Worm (Caenorhabditis elegans) whole organism, late embryonic: Measurements from ENCODE around the gene C03B1.13.

ENCODE experiments used
- C38D4.7 ChIP-seq: fragments of 200-800 bp; sonication (Bioruptor generic); optimal IDR thresholded peaks from 2 replicates; lab custom pipeline; 2018; ENCODE audit warnings: mild to moderate bottlenecking, missing genetic modification characterization, moderate library complexity, missing compliant biosample characterization
- K02D7.2 ChIP-seq: sonication (generic microtip); optimal IDR thresholded peaks from 2 replicates; lab custom pipeline; 2017; ENCODE audit warnings: mild to moderate bottlenecking, missing genetic modification characterization, missing compliant biosample characterization
- K09A11.1 ChIP-seq: sonication (generic microtip); optimal IDR thresholded peaks from 2 replicates; lab custom pipeline; 2017; ENCODE audit warnings: antibody characterized with exemption, mild to moderate bottlenecking, missing genetic modification characterization, missing compliant biosample characterization; ENCODE audit not compliant: insufficient read depth
- T23F11.4 ChIP-seq: fragments of 200-800 bp; sonication (Bioruptor generic); optimal IDR thresholded peaks from 2 replicates; lab custom pipeline; 2018; ENCODE audit warnings: mild to moderate bottlenecking, missing genetic modification characterization, missing compliant biosample characterization
- ama-1 ChIP-seq: fragments of 150-350 bp; optimal IDR thresholded peaks from 2 replicates; lab custom pipeline; 2014
- ceh-2 ChIP-seq: sonication (generic microtip); optimal IDR thresholded peaks from 2 replicates; lab custom pipeline; 2016; ENCODE audit warnings: missing genotype, missing genetic modification characterization, missing compliant biosample characterization
- ceh-22 ChIP-seq: sonication (generic microtip); optimal IDR thresholded peaks from 2 replicates; lab custom pipeline; 2017; ENCODE audit warnings: missing biosample characterization, missing genetic modification characterization
- ceh-24 ChIP-seq: sonication (generic microtip); optimal IDR thresholded peaks from 2 replicates; lab custom pipeline; 2016; ENCODE audit warnings: mild to moderate bottlenecking, missing genetic modification characterization, missing compliant biosample characterization
- ceh-31 ChIP-seq: sonication (generic microtip); optimal IDR thresholded peaks from 2 replicates; lab custom pipeline; 2016; ENCODE audit warnings: missing genetic modification characterization, missing compliant biosample characterization
- ceh-34 ChIP-seq: sonication (generic microtip); optimal IDR thresholded peaks from 2 replicates; lab custom pipeline; 2016; ENCODE audit warnings: mild to moderate bottlenecking, missing genetic modification characterization, missing compliant biosample characterization
- ceh-45 ChIP-seq: fragments of 200-800 bp; sonication (Bioruptor generic); IDR thresholded peaks from 2 replicates; pipeline ENCODE4 v1.3.6; 2022; ENCODE audit warnings: missing genetic modification reagents, missing genetic modification characterization, missing compliant biosample characterization
- ceh-48 ChIP-seq: sonication (generic microtip); optimal IDR thresholded peaks from 2 replicates; lab custom pipeline; 2016; ENCODE audit warnings: missing genetic modification characterization, inconsistent platforms, missing compliant biosample characterization
- ceh-6 ChIP-seq: fragments of 200-800 bp; sonication (Bioruptor generic); optimal IDR thresholded peaks from 2 replicates; lab custom pipeline; 2018; ENCODE audit warnings: mild to moderate bottlenecking, missing genetic modification characterization, missing compliant biosample characterization
- dmd-4 ChIP-seq: sonication (generic microtip); optimal IDR thresholded peaks from 2 replicates; lab custom pipeline; 2016; ENCODE audit warnings: borderline replicate concordance, missing genetic modification characterization, missing compliant biosample characterization
- dve-1 ChIP-seq: sonication (generic microtip); optimal IDR thresholded peaks from 2 replicates; lab custom pipeline; 2017; ENCODE audit warnings: antibody characterized with exemption, mild to moderate bottlenecking, missing genetic modification characterization, missing compliant biosample characterization
- elt-2 ChIP-seq: sonication (generic microtip); optimal IDR thresholded peaks from 2 replicates; lab custom pipeline; 2016; ENCODE audit warnings: missing genetic modification reagents, missing genetic modification characterization, missing compliant biosample characterization
- elt-4 ChIP-seq: sonication (generic microtip); optimal IDR thresholded peaks from 2 replicates; lab custom pipeline; 2016; ENCODE audit warnings: missing genetic modification characterization, missing compliant biosample characterization
- fax-1 ChIP-seq: sonication (generic microtip); optimal IDR thresholded peaks from 2 replicates; lab custom pipeline; 2016; ENCODE audit warnings: missing genotype, missing genetic modification characterization, missing compliant biosample characterization
- fkh-10 ChIP-seq: fragments of 150-350 bp; optimal IDR thresholded peaks from 2 replicates; lab custom pipeline; 2014; ENCODE audit warnings: missing biosample characterization, missing genetic modification reagents, missing genetic modification characterization
- hlh-6 ChIP-seq: sonication (generic microtip); optimal IDR thresholded peaks from 2 replicates; lab custom pipeline; 2016; ENCODE audit warnings: missing genotype, missing genetic modification characterization, missing compliant biosample characterization
- hlh-8 ChIP-seq: sonication (generic microtip); optimal IDR thresholded peaks from 2 replicates; lab custom pipeline; 2016; ENCODE audit warnings: missing genotype, missing genetic modification characterization, missing compliant biosample characterization
- mec-3 ChIP-seq: sonication (generic microtip); optimal IDR thresholded peaks from 2 replicates; lab custom pipeline; 2016; ENCODE audit warnings: borderline replicate concordance, missing genetic modification characterization, missing compliant biosample characterization
- pag-3 ChIP-seq: sonication (generic microtip); optimal IDR thresholded peaks from 2 replicates; lab custom pipeline; 2016; ENCODE audit warnings: missing compliant biosample characterization, missing genetic modification characterization, borderline replicate concordance
- pha-4 ChIP-seq: fragments of 150-350 bp; optimal IDR thresholded peaks from 2 replicates; lab custom pipeline; 2018; ENCODE audit warnings: missing biosample characterization, missing genetic modification reagents, missing genetic modification characterization
- pqm-1 ChIP-seq: sonication (generic microtip); optimal IDR thresholded peaks from 2 replicates; lab custom pipeline; 2016; ENCODE audit warnings: missing genetic modification characterization, missing compliant biosample characterization
- sdc-2 ChIP-seq: sonication (generic microtip); optimal IDR thresholded peaks from 2 replicates; lab custom pipeline; 2016; ENCODE audit warnings: missing genotype, missing genetic modification characterization, missing compliant biosample characterization
- sox-2 ChIP-seq: fragments of 200-800 bp; sonication (Bioruptor generic); IDR thresholded peaks from 2 replicates; pipeline ENCODE4 v1.3.6; 2022; ENCODE audit warnings: missing genetic modification reagents, missing genetic modification characterization, missing compliant biosample characterization
- sox-4 ChIP-seq: sonication (generic microtip); optimal IDR thresholded peaks from 2 replicates; lab custom pipeline; 2017; ENCODE audit warnings: mild to moderate bottlenecking, missing genetic modification characterization, inconsistent platforms, missing compliant biosample characterization
- syd-9 ChIP-seq: sonication (generic microtip); optimal IDR thresholded peaks from 2 replicates; lab custom pipeline; 2016; ENCODE audit warnings: mild to moderate bottlenecking, missing genetic modification characterization, moderate library complexity, missing compliant biosample characterization
- tbx-2 ChIP-seq: sonication (generic microtip); optimal IDR thresholded peaks from 2 replicates; lab custom pipeline; 2016; ENCODE audit warnings: missing genetic modification characterization, missing compliant biosample characterization
- tbx-7 ChIP-seq: sonication (generic microtip); optimal IDR thresholded peaks from 2 replicates; lab custom pipeline; 2016; ENCODE audit warnings: missing genotype, missing genetic modification characterization, missing compliant biosample characterization
- ttx-3 ChIP-seq: sonication (generic microtip); optimal IDR thresholded peaks from 2 replicates; lab custom pipeline; 2016; ENCODE audit warnings: missing genetic modification reagents, missing genetic modification characterization, missing compliant biosample characterization
- unc-3 ChIP-seq, 2 experiments: fragments of 200-800 bp in 1 of 2; sonication (Bioruptor generic) in 1 of 2; sonication (generic microtip) in 1 of 2; conservative IDR thresholded peaks in 1 of 2; optimal IDR thresholded peaks in 1 of 2; 2 replicates each; pipeline versions ENCODE4 v1.3.6 to Lab custom; 2016 to 2022; ENCODE audit warnings: missing compliant biosample characterization in 2 of 2, missing genetic modification characterization in 2 of 2, missing genetic modification reagents in 1 of 2
- unc-55 ChIP-seq: sonication (generic microtip); optimal IDR thresholded peaks from 2 replicates; lab custom pipeline; 2017; ENCODE audit warnings: missing biosample characterization, missing genetic modification reagents, missing genetic modification characterization
- zip-5 ChIP-seq: sonication (generic microtip); optimal IDR thresholded peaks from 2 replicates; lab custom pipeline; 2016; ENCODE audit warnings: missing genetic modification characterization, missing compliant biosample characterization

C03B1.13 gene

DNA sequence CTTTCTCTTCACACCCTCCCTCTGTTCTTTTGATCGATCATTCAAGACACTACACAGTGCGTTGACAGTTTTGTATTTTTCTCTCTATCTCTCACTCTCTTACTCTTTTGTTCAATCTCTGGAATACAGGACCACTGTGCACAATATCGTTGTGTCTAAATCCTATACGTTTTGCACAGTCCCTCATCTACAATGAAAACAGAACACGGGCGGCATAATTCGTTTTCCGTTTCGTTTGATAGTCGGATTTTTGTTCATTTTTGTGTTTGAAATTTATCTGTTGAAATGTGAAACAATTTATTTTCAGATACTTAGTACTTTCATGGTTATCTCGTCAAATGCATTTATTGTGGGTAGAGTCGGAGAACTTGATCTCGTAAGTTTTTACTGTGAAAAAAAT is 3.7 kb upstream of the C03B1.13 start, which contains the start of gene C03B1.7 (continued):
- TF ChIP-seq elt-4 = no peak
- TF ChIP-seq hlh-6 (tag; lab: Kevin White, UChicago) = no peak
- TF ChIP-seq unc-3 (GFP tag; conservative IDR thresholded peaks at IDR 0.05; lab: Robert Waterston, UW) = no peak
- no peak for TF ChIP-seq unc-3 (tag; optimal IDR thresholded peaks at IDR 0.05; lab: Kevin White, UChicago)

DNA sequence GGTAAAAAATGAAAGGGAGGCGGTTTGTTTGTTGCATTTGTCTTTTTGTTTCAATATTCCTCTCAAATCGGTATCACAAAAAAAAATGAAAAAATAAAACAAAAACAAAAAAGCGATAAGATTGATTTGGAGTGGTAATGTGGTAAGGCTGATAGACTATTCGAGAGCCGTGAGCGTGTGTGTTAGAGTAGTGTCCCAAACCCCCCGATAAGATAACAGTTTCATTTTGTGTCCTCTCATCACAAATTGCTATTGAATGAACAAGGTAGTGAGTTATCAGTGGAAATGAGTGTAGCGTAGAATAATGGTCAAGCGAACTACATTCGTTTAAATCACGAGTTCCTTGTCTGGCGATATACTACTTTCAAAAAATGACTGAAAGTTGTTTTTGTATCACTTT is 595 bp upstream of the C03B1.13 start:
- TF ChIP-seq hlh-6 (tag; lab: Kevin White, UChicago) = no peak
- TF ChIP-seq mec-3 (tag; lab: Kevin White, UChicago) = no peak
- no peak for TF ChIP-seq ceh-24 (tag; lab: Kevin White, UChicago)
- peak; percentile 92 for TF ChIP-seq elt-2 (tag; lab: Kevin White, UChicago)
- TF ChIP-seq dmd-4 (tag; lab: Kevin White, UChicago) = no peak
- TF ChIP-seq pqm-1 (tag; lab: Kevin White, UChicago) = peak; percentile 40

DNA sequence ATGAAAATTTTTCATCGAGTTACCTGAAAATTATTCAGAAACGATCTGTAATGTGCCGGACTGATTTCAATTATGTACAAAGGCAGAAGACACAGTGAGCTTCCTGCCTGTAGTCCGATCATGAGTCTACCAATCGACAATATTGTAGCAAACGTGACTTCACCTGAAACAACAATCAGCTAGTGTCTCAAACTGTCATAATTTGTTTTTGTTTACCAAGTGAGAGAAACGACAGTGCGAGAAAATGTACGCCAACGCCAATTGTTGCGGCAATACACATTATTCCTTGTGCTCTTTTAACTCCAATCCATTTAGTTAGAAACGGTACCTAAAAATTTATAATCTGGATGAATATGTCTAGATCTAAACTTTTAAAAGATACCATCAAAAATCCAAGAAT is 513 bp downstream of the C03B1.13 start:
- TF ChIP-seq K09A11.1 (tag; lab: Kevin White, UChicago) (no peak), ceh-2 (no peak), ceh-48 (tag; lab: Kevin White, UChicago) (no peak), ceh-34 (no peak), ama-1 (no peak), ceh-22 (tag; lab: Kevin White, UChicago) (no peak), hlh-8 (tag; lab: Kevin White, UChicago) (no peak), sox-4 (tag; lab: Kevin White, UChicago) (no peak), dve-1 (tag; lab: Kevin White, UChicago) (no peak), zip-5 (tag; lab: Kevin White, UChicago) (no peak), elt-4 (no peak), tbx-7 (tag; lab: Kevin White, UChicago) (no peak), K02D7.2 (tag; lab: Kevin White, UChicago) (no peak), sdc-2 (no peak), ttx-3 (tag; lab: Kevin White, UChicago) (no peak), sox-2 (GFP tag; lab: Robert Waterston, UW) (no peak)

DNA sequence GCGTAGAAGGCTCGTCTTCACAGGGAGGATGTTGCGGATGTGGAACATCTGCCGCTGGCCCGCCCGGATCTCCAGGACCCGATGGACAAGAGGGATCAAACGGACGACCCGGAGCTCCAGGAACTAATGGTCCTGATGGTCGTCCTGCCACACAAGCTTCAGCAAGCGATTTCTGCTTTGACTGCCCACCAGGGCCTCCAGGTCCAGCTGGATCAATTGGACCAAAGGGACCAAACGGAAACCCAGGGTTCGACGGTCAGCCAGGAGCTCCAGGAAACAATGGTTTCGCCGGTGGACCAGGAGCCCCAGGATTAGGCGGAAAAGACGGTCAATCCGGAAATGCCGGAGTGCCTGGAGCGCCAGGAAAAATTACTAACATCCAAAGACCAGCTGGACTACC is 3.2 kb downstream of the C03B1.13 start:
- TF ChIP-seq ceh-34 (no peak), pha-4 (tag; lab: Kevin White, UChicago) (no peak), ceh-45 (no peak), fax-1 (tag; lab: Kevin White, UChicago) (no peak), unc-55 (no peak), ceh-31 (tag; lab: Kevin White, UChicago) (no peak)

DNA sequence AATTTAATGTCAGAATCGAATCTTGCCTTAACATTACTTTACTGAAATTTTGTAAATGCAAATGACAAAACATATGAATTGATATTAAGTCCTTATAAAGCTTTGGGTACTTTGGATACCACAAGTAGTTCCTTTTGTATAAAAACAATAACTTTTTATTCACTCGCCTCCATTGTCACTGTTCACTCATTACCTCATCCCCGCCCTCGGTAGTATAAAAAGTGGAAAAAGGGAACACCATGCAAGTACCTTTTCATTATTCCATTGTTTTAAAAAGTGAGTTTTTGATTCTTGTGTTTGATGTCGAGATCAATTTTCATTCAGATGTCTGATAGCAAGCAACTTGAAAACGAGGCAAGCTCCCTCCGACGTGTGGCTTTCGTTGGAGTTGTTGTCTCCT is 3.9 kb downstream of the C03B1.13 start, which contains the start of gene col-171:
col-171 (plus strand) TSS at position 301 of the 400 bp plus-strand sequence.
- TF ChIP-seq tbx-2 (tag; lab: Kevin White, UChicago) (no peak), ttx-3 (tag; lab: Kevin White, UChicago) (no peak), fkh-10 (no peak), hlh-8 (tag; lab: Kevin White, UChicago) (no peak), T23F11.4 (no peak), syd-9 (tag; lab: Kevin White, UChicago) (no peak), C38D4.7 (GFP tag; lab: Kevin White, UChicago) (no peak), ceh-6 (no peak), ceh-2 (no peak), fax-1 (tag; lab: Kevin White, UChicago) (no peak), pag-3 (tag; lab: Kevin White, UChicago) (no peak)
